Fruit fly (Drosophila melanogaster) whole organism, embryonic: ENCODE results near the gene rumi.

Experiments used
- CG1529 ChIP-seq: fragments of 200-800 bp; sonication (Bioruptor generic); optimal IDR thresholded peaks from 3 replicates; lab custom pipeline; 2018; ENCODE audit warnings: missing biosample characterization, missing genetic modification characterization
- CG34224 ChIP-seq: fragments of 200-800 bp; sonication (Bioruptor generic); IDR thresholded peaks from 3 replicates; pipeline ENCODE4 v1.3.6; 2022; ENCODE audit warnings: missing biosample characterization, missing genetic modification characterization; ENCODE audit not compliant: partially characterized antibody
- CG7963 ChIP-seq: fragments of 200-800 bp; sonication (Bioruptor generic); IDR thresholded peaks from 3 replicates; pipeline ENCODE4 v1.3.6; 2022; ENCODE audit warnings: missing biosample characterization, missing genetic modification characterization; ENCODE audit not compliant: partially characterized antibody
- CG9932 ChIP-seq: fragments of 200-800 bp; sonication (Bioruptor generic); IDR thresholded peaks from 2 replicates; pipeline ENCODE4 v1.3.6; 2022; ENCODE audit warnings: missing biosample characterization, missing genetic modification characterization
- Deaf1 ChIP-seq: fragments of 200-800 bp; optimal IDR thresholded peaks from 3 replicates; lab custom pipeline; 2019; ENCODE audit warnings: missing biosample characterization, mild to moderate bottlenecking, missing genetic modification characterization, moderate library complexity
- Scr ChIP-seq: fragments of 200-800 bp; sonication (Bioruptor generic); IDR thresholded peaks from 2 replicates; pipeline ENCODE4 v1.3.6; 2022; ENCODE audit warnings: missing biosample characterization, missing genetic modification characterization; ENCODE audit not compliant: partially characterized antibody
- klu ChIP-seq: fragments of 200-800 bp; sonication (Bioruptor generic); IDR thresholded peaks from 2 replicates; pipeline ENCODE4 v1.3.6; 2022; ENCODE audit warnings: missing biosample characterization, missing genetic modification characterization
- kni ChIP-seq: fragments of 200-800 bp; sonication (Bioruptor generic); optimal IDR thresholded peaks from 3 replicates; lab custom pipeline; 2017; ENCODE audit warnings: mild to moderate bottlenecking, missing biosample characterization, missing genetic modification reagents, missing genetic modification characterization
- prd ChIP-seq, 3 experiments: fragments of >200 bp in 2 of 3; fragments of 200-800 bp in 1 of 3; sonication (Bioruptor generic) in 1 of 3; optimal IDR thresholded peaks in 2 of 3; IDR thresholded peaks in 1 of 3; 2 replicates in 2 of 3; 3 replicates in 1 of 3; pipeline versions ENCODE4 v1.3.6 to Lab custom; 2017 to 2022; ENCODE audit warnings: missing biosample characterization in 1 of 3, missing genetic modification characterization in 1 of 3
- psq ChIP-seq: fragments of 200-800 bp; sonication (Bioruptor generic); optimal IDR thresholded peaks from 2 replicates; lab custom pipeline; 2017; ENCODE audit warnings: missing biosample characterization, missing genetic modification characterization
- row ChIP-seq: fragments of 200-800 bp; sonication (Bioruptor generic); IDR thresholded peaks from 3 replicates; pipeline ENCODE4 v1.3.6; 2022; ENCODE audit warnings: missing biosample characterization, missing genetic modification characterization
- sc ChIP-seq, 3 experiments: fragments of >200 bp in 2 of 3; fragments of 200-800 bp in 1 of 3; sonication (Bioruptor generic) in 1 of 3; optimal IDR thresholded peaks; 2 replicates in 2 of 3; 3 replicates in 1 of 3; lab custom pipeline; 2017; ENCODE audit warnings: mild to moderate bottlenecking in 1 of 3, missing biosample characterization in 1 of 3, missing genetic modification characterization in 1 of 3, missing genetic modification reagents in 1 of 3
- sd ChIP-seq: fragments of 200-800 bp; sonication (Bioruptor generic); optimal IDR thresholded peaks from 3 replicates; lab custom pipeline; 2018; ENCODE audit warnings: missing biosample characterization, mild to moderate bottlenecking, missing genetic modification characterization, moderate library complexity
- sens ChIP-seq: fragments of 200-800 bp; sonication (Bioruptor generic); peaks from one replicate; lab custom pipeline; 2016; ENCODE audit warnings: missing biosample characterization, missing genetic modification characterization
- sna ChIP-seq: fragments of 200-800 bp; sonication (Bioruptor generic); IDR thresholded peaks from 2 replicates; pipeline ENCODE4 v1.3.6; 2022; ENCODE audit warnings: missing biosample characterization, missing genetic modification characterization; ENCODE audit not compliant: partially characterized antibody
- sr ChIP-seq: fragments of 200-800 bp; sonication (Bioruptor generic); IDR thresholded peaks from 3 replicates; pipeline ENCODE4 v1.3.6; 2022; ENCODE audit warnings: missing biosample characterization, missing genetic modification characterization
- tin ChIP-seq: fragments of 200-800 bp; sonication (Bioruptor generic); optimal IDR thresholded peaks from 3 replicates; lab custom pipeline; 2016; ENCODE audit warnings: missing biosample characterization, missing genetic modification characterization
- z ChIP-seq: fragments of 200-800 bp; sonication (Bioruptor generic); IDR thresholded peaks from 3 replicates; pipeline ENCODE4 v1.3.6; 2022; ENCODE audit warnings: missing biosample characterization, missing genetic modification characterization

Gene rumi

dm6 chr3R:22701793-22702192 lies 48.6 kb downstream of the rumi start, which contains the start of the genes CG6972 and CCAP:
CG6972 (plus strand) TSS chr3R:22702007.
CCAP (minus strand) TSS chr3R:22702084.
- TF ChIP-seq sc (optimal IDR thresholded peaks at IDR 0.05; lab: Kevin White, UChicago) (no peak), sc (GFP tag; optimal IDR thresholded peaks at IDR 0.05; lab: Kevin White, UChicago) (no peak), sr (no peak), psq (GFP tag; lab: Kevin White, UChicago) (no peak), row (GFP tag; lab: Robert Waterston, UW) (no peak), CG1529 (GFP tag; lab: Kevin White, UChicago) (no peak), Deaf1 (peak; percentile 72), prd (optimal IDR thresholded peaks at IDR 0.05; lab: Kevin White, UChicago) (no peak), prd (GFP tag; IDR thresholded peaks at IDR 0.05; lab: Robert Waterston, UW) (peak; percentile 20; the same call in 1 of the 3 replicates), CG7963 (GFP tag; lab: Robert Waterston, UW) (no peak), CG34224 (no peak), sens (GFP tag; lab: Kevin White, UChicago) (peak; percentile 50), Scr (GFP tag; lab: Robert Waterston, UW) (no peak), CG9932 (GFP tag; lab: Robert Waterston, UW) (0 out of 2 replicates have a peak, but pooled peaks have one; percentile 23), sna (GFP tag; lab: Robert Waterston, UW) (no peak), klu (no peak), sd (tag; lab: Kevin White, UChicago) (peak; percentile 21), tin (no peak), z (GFP tag; lab: Robert Waterston, UW) (peak; percentile 63; the same call in 1 of the 3 replicates), kni (GFP tag; lab: Kevin White, UChicago) (no peak)
- TF ChIP-seq, all 482 proteins: peak for 6
